Fruit fly (Drosophila melanogaster): ENCODE measurements around the gene CG32756.

- peak; percentile 98 for TF ChIP-seq achi (GFP tag; optimal IDR thresholded peaks at IDR 0.05)
- TF ChIP-seq eg (GFP tag; IDR thresholded peaks at IDR 0.05) = peak; percentile 99
- peak; percentile 99 to 100 for TF ChIP-seq ss (GFP tag; optimal IDR thresholded peaks at IDR 0.05)
- peak; percentile 99 for TF ChIP-seq Lpt (GFP tag; optimal IDR thresholded peaks at IDR 0.05)
- peak; percentile 98 for TF ChIP-seq CG16779 (tag; optimal IDR thresholded peaks at IDR 0.05)
- TF ChIP-seq net (GFP tag; optimal IDR thresholded peaks at IDR 0.05) = peak; percentile 99
- TF ChIP-seq Ets21C (GFP tag; optimal IDR thresholded peaks at IDR 0.05) = peak; percentile 93
- peak; percentile 99 for TF ChIP-seq pdm3 (GFP tag; optimal IDR thresholded peaks at IDR 0.05)
- peak; percentile 99 for TF ChIP-seq OdsH (GFP tag; optimal IDR thresholded peaks at IDR 0.05)
- peak; percentile 96 for TF ChIP-seq CG31627 (GFP tag; optimal IDR thresholded peaks at IDR 0.05)
- TF ChIP-seq Eip78C (GFP tag) = peak; percentile 100
- peak; percentile 98 for TF ChIP-seq CG8632 (GFP tag; optimal IDR thresholded peaks at IDR 0.05)
- peak; percentile 99 for TF ChIP-seq CG32006 (GFP tag; optimal IDR thresholded peaks at IDR 0.05)
Observed at dm6 chrX:5895821-5896550, 49.5 kb upstream of the CG32756 start.

All from whole organism, prepupa.